Worm (Caenorhabditis elegans): ENCODE measurements around the gene lgc-8.

DNA sequence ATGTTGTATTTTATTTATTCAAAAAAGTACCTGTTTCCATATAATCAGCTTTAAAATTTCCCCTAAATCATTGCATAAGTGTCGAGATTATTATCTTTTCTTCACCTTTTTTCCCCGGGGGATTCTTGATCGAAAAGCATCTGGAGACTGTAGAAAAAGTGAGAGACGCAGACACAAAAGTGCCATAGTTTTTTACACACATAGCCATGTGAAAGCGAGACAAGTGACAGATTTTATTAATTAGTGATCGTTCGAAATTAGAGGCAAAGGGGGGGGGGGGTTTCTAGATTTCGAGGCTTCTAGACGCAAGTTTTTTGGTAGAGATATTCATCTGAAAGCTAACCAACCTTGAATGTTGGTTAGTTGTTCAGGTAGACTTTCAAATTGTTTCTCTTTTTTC is 13.7 kb downstream of the lgc-8 start:
- TF ChIP-seq fkh-10 (GFP tag; optimal IDR thresholded peaks at IDR 0.05) = no peak
- TF ChIP-seq xbp-1 (tag; optimal IDR thresholded peaks at IDR 0.05) = no peak
- TF ChIP-seq unc-62 (GFP tag; optimal IDR thresholded peaks at IDR 0.05) = no peak
- TF ChIP-seq zip-4 (GFP tag; optimal IDR thresholded peaks at IDR 0.05) = no peak
- TF ChIP-seq sup-37 (GFP tag; optimal IDR thresholded peaks at IDR 0.05) = no peak
- no peak for TF ChIP-seq sptf-1 (tag; optimal IDR thresholded peaks at IDR 0.05)
- TF ChIP-seq mdl-1 (tag; optimal IDR thresholded peaks at IDR 0.05) = no peak
- TF ChIP-seq ztf-11 (tag; optimal IDR thresholded peaks at IDR 0.05) = no peak
- no peak for TF ChIP-seq dpl-1 (GFP tag; optimal IDR thresholded peaks at IDR 0.05)
- TF ChIP-seq elt-3 (tag; optimal IDR thresholded peaks at IDR 0.05) = no peak
- TF ChIP-seq lsy-2 (tag; optimal IDR thresholded peaks at IDR 0.05) = no peak
- TF ChIP-seq ama-1 (optimal IDR thresholded peaks at IDR 0.05) = no peak

All from whole organism, L1 larva.